Fruit fly (Drosophila melanogaster) whole organism, embryonic: ENCODE measurements around the gene CG6931.
A peak's percentile ranks its signal among the peaks of the same experiment; 100 is the strongest.

Source experiments
- CG10209 ChIP-seq: fragments of 200-800 bp; sonication (Bioruptor generic); optimal IDR thresholded peaks from 3 replicates; lab custom pipeline; 2017; ENCODE audit warnings: missing biosample characterization, mild to moderate bottlenecking, missing genetic modification characterization, missing genetic modification reagents
- CG11560 ChIP-seq: fragments of 200-800 bp; sonication (Bioruptor generic); IDR thresholded peaks from 3 replicates; pipeline ENCODE4 v1.3.6; 2022; ENCODE audit warnings: missing biosample characterization, missing genetic modification characterization
- CG12219 ChIP-seq: fragments of 200-800 bp; sonication (Bioruptor generic); optimal IDR thresholded peaks from 3 replicates; lab custom pipeline; 2018; ENCODE audit warnings: missing biosample characterization, mild to moderate bottlenecking, missing genetic modification characterization
- CG1233 ChIP-seq: fragments of 200-800 bp; sonication (Bioruptor generic); optimal IDR thresholded peaks from 4 replicates; lab custom pipeline; 2018; ENCODE audit warnings: missing biosample characterization, mild to moderate bottlenecking, missing genetic modification characterization
- CG12769 ChIP-seq: fragments of 200-800 bp; sonication (Bioruptor generic); optimal IDR thresholded peaks from 2 replicates; lab custom pipeline; 2019; ENCODE audit warnings: missing biosample characterization, mild to moderate bottlenecking, missing genetic modification characterization, moderate library complexity
- CG14667 ChIP-seq: fragments of 200-800 bp; sonication (Bioruptor generic); IDR thresholded peaks from 2 replicates; pipeline ENCODE4 v1.3.6; 2022; ENCODE audit warnings: missing biosample characterization, missing genetic modification characterization
- CG14710 ChIP-seq: fragments of 200-800 bp; sonication (Bioruptor generic); optimal IDR thresholded peaks from 3 replicates; lab custom pipeline; 2019; ENCODE audit warnings: missing biosample characterization, mild to moderate bottlenecking, missing genetic modification characterization, moderate library complexity
- CG15011 ChIP-seq: fragments of 200-800 bp; sonication (Bioruptor generic); optimal IDR thresholded peaks from 3 replicates; lab custom pipeline; 2018; ENCODE audit warnings: missing biosample characterization, mild to moderate bottlenecking, missing genetic modification characterization
- CG15269 ChIP-seq: fragments of 200-800 bp; sonication (Bioruptor generic); optimal IDR thresholded peaks from 2 replicates; lab custom pipeline; 2018; ENCODE audit warnings: missing biosample characterization, mild to moderate bottlenecking, missing genetic modification characterization, moderate library complexity
- CG15601 ChIP-seq: fragments of 200-800 bp; sonication (Bioruptor generic); optimal IDR thresholded peaks from 3 replicates; lab custom pipeline; 2019; ENCODE audit warnings: missing biosample characterization, mild to moderate bottlenecking, missing genetic modification characterization, moderate library complexity
- CG1647 ChIP-seq: fragments of 200-800 bp; sonication (Bioruptor generic); optimal IDR thresholded peaks from 3 replicates; lab custom pipeline; 2016; ENCODE audit warnings: missing biosample characterization, missing genetic modification characterization
- CG2120 ChIP-seq: fragments of 200-800 bp; sonication (Bioruptor generic); optimal IDR thresholded peaks from 3 replicates; lab custom pipeline; 2016; ENCODE audit warnings: missing biosample characterization, missing genetic modification characterization
- CG2202 ChIP-seq: fragments of 200-800 bp; sonication (Bioruptor generic); optimal IDR thresholded peaks from 2 replicates; lab custom pipeline; 2018; ENCODE audit warnings: missing biosample characterization, mild to moderate bottlenecking, missing genetic modification characterization
- CG31224 ChIP-seq: fragments of 200-800 bp; sonication (Bioruptor generic); IDR thresholded peaks from 2 replicates; pipeline ENCODE4 v1.3.6; 2022; ENCODE audit warnings: missing biosample characterization, missing genetic modification characterization
- CG31388 ChIP-seq: fragments of 200-800 bp; sonication (Bioruptor generic); optimal IDR thresholded peaks from 2 replicates; lab custom pipeline; 2016; ENCODE audit warnings: missing biosample characterization, missing genetic modification characterization
- CG3163 ChIP-seq: fragments of 200-800 bp; sonication (Bioruptor generic); optimal IDR thresholded peaks from 3 replicates; lab custom pipeline; 2016; ENCODE audit warnings: missing biosample characterization, missing genetic modification characterization
- CG4360 ChIP-seq: fragments of 200-800 bp; sonication (Bioruptor generic); IDR thresholded peaks from 2 replicates; pipeline ENCODE4 v1.3.6; 2022; ENCODE audit warnings: missing biosample characterization, missing genetic modification characterization
- CG4424 ChIP-seq: fragments of 200-800 bp; sonication (Bioruptor generic); optimal IDR thresholded peaks from 3 replicates; lab custom pipeline; 2016; ENCODE audit warnings: missing biosample characterization, missing genetic modification characterization
- CG6175 ChIP-seq: fragments of 200-800 bp; sonication (Bioruptor generic); IDR thresholded peaks from 3 replicates; pipeline ENCODE4 v1.3.6; 2022; ENCODE audit warnings: missing biosample characterization, missing genetic modification characterization
- CG6654 ChIP-seq: fragments of 200-800 bp; sonication (Bioruptor generic); optimal IDR thresholded peaks from 2 replicates; lab custom pipeline; 2017; ENCODE audit warnings: missing biosample characterization, mild to moderate bottlenecking, missing genetic modification characterization
- CG6765 ChIP-seq: fragments of 200-800 bp; sonication (Bioruptor generic); optimal IDR thresholded peaks from 3 replicates; lab custom pipeline; 2017; ENCODE audit warnings: missing biosample characterization, mild to moderate bottlenecking, missing genetic modification characterization
- Chrac-16 ChIP-seq: fragments of 200-800 bp; sonication (Bioruptor generic); optimal IDR thresholded peaks from 3 replicates; lab custom pipeline; 2016; ENCODE audit warnings: missing biosample characterization, missing genetic modification characterization
- Dek ChIP-seq: fragments of 200-800 bp; sonication (Bioruptor generic); optimal IDR thresholded peaks from 3 replicates; lab custom pipeline; 2019; ENCODE audit warnings: missing biosample characterization, mild to moderate bottlenecking, missing genetic modification characterization, moderate library complexity
- Gsc ChIP-seq: fragments of 200-800 bp; sonication (Bioruptor generic); IDR thresholded peaks from 2 replicates; pipeline ENCODE4 v1.3.6; 2022; ENCODE audit warnings: missing biosample characterization, missing genetic modification characterization
- HHEX ChIP-seq: fragments of 200-800 bp; sonication (Bioruptor generic); optimal IDR thresholded peaks from 3 replicates; lab custom pipeline; 2017; ENCODE audit warnings: missing biosample characterization, mild to moderate bottlenecking, missing genetic modification characterization, missing genetic modification reagents
- Hsf ChIP-seq: fragments of 200-800 bp; sonication (Bioruptor generic); optimal IDR thresholded peaks from 3 replicates; lab custom pipeline; 2016; ENCODE audit warnings: missing biosample characterization, missing genetic modification characterization
- Max ChIP-seq: fragments of 200-800 bp; sonication (Bioruptor generic); optimal IDR thresholded peaks from 2 replicates; lab custom pipeline; 2016; ENCODE audit warnings: missing biosample characterization, mild to moderate bottlenecking, missing genetic modification characterization
- Meics ChIP-seq: fragments of 200-800 bp; sonication (Bioruptor generic); optimal IDR thresholded peaks from 2 replicates; lab custom pipeline; 2017; ENCODE audit warnings: missing biosample characterization, mild to moderate bottlenecking, missing genetic modification characterization
- Mes4 ChIP-seq: fragments of 200-800 bp; sonication (Bioruptor generic); optimal IDR thresholded peaks from 2 replicates; lab custom pipeline; 2016; ENCODE audit warnings: missing biosample characterization, missing genetic modification characterization
- NFAT ChIP-seq: fragments of 200-800 bp; sonication (Bioruptor generic); IDR thresholded peaks from 2 replicates; pipeline ENCODE4 v1.3.6; 2022; ENCODE audit warnings: missing biosample characterization, missing genetic modification characterization
- Oaz ChIP-seq: fragments of 200-800 bp; sonication (Bioruptor generic); IDR thresholded peaks from 2 replicates; pipeline ENCODE4 v1.3.6; 2022; ENCODE audit warnings: missing biosample characterization, missing genetic modification characterization
- Optix ChIP-seq: fragments of 200-800 bp; sonication (Bioruptor generic); IDR thresholded peaks from 3 replicates; pipeline ENCODE4 v1.3.6; 2022; ENCODE audit warnings: missing biosample characterization, missing genetic modification characterization
- bsh ChIP-seq, 2 experiments: fragments of 200-800 bp; sonication (Bioruptor generic); optimal IDR thresholded peaks; 2 replicates each; lab custom pipeline; 2017 to 2018; ENCODE audit warnings: mild to moderate bottlenecking in 2 of 2, missing biosample characterization in 2 of 2, missing genetic modification characterization in 2 of 2, moderate library complexity in 1 of 2
- btn ChIP-seq: fragments of 200-800 bp; sonication (Bioruptor generic); optimal IDR thresholded peaks from 2 replicates; lab custom pipeline; 2016; ENCODE audit warnings: missing biosample characterization, missing genetic modification characterization
- cg ChIP-seq: fragments of 200-800 bp; sonication (Bioruptor generic); optimal IDR thresholded peaks from 3 replicates; lab custom pipeline; 2019; ENCODE audit warnings: missing biosample characterization, mild to moderate bottlenecking, missing genetic modification characterization, moderate library complexity
- chif ChIP-seq, 2 experiments: fragments of 200-800 bp; sonication (Bioruptor generic); optimal IDR thresholded peaks; 3 replicates each; lab custom pipeline; 2016; ENCODE audit warnings: missing biosample characterization in 2 of 2, missing genetic modification characterization in 2 of 2
- corto ChIP-seq: fragments of 200-800 bp; sonication (Bioruptor generic); optimal IDR thresholded peaks from 2 replicates; lab custom pipeline; 2016; ENCODE audit warnings: missing biosample characterization, mild to moderate bottlenecking, missing genetic modification characterization, moderate library complexity
- dan ChIP-seq: fragments of 200-800 bp; sonication (Bioruptor generic); IDR thresholded peaks from 2 replicates; pipeline ENCODE4 v1.3.6; 2022; ENCODE audit warnings: missing biosample characterization, missing genetic modification characterization
- fd96Cb ChIP-seq: fragments of 200-800 bp; sonication (Bioruptor generic); optimal IDR thresholded peaks from 2 replicates; lab custom pipeline; 2018; ENCODE audit warnings: missing biosample characterization, mild to moderate bottlenecking, missing genetic modification characterization, moderate library complexity
- gce ChIP-seq: fragments of 200-800 bp; sonication (Bioruptor generic); IDR thresholded peaks from 3 replicates; pipeline ENCODE4 v1.3.6; 2022; ENCODE audit warnings: missing biosample characterization, missing genetic modification characterization
- gt ChIP-seq: fragments of 200-800 bp; sonication (Bioruptor generic); IDR thresholded peaks from 2 replicates; pipeline ENCODE4 v1.3.6; 2022; ENCODE audit warnings: missing biosample characterization, missing genetic modification characterization
- luna ChIP-seq: fragments of 200-800 bp; sonication (Bioruptor generic); optimal IDR thresholded peaks from 2 replicates; lab custom pipeline; 2016; ENCODE audit warnings: missing biosample characterization, missing genetic modification characterization
- mam ChIP-seq: fragments of 200-800 bp; sonication (Bioruptor generic); optimal IDR thresholded peaks from 3 replicates; lab custom pipeline; 2016; ENCODE audit warnings: missing biosample characterization, missing genetic modification characterization
- nau ChIP-seq: fragments of 200-800 bp; sonication (Bioruptor generic); optimal IDR thresholded peaks from 3 replicates; lab custom pipeline; 2017; ENCODE audit warnings: missing biosample characterization, mild to moderate bottlenecking, missing genetic modification characterization, missing genetic modification reagents
- row ChIP-seq: fragments of 200-800 bp; sonication (Bioruptor generic); IDR thresholded peaks from 3 replicates; pipeline ENCODE4 v1.3.6; 2022; ENCODE audit warnings: missing biosample characterization, missing genetic modification characterization
- scrt ChIP-seq: fragments of 200-800 bp; sonication (Bioruptor generic); optimal IDR thresholded peaks from 2 replicates; lab custom pipeline; 2018; ENCODE audit warnings: missing biosample characterization, mild to moderate bottlenecking, missing genetic modification characterization, moderate library complexity
- sr ChIP-seq: fragments of 200-800 bp; sonication (Bioruptor generic); IDR thresholded peaks from 3 replicates; pipeline ENCODE4 v1.3.6; 2022; ENCODE audit warnings: missing biosample characterization, missing genetic modification characterization
- unpg ChIP-seq: fragments of 200-800 bp; sonication (Bioruptor generic); optimal IDR thresholded peaks from 3 replicates; lab custom pipeline; 2018; ENCODE audit warnings: missing biosample characterization, mild to moderate bottlenecking, missing genetic modification characterization, moderate library complexity
- vvl ChIP-seq: fragments of 200-800 bp; sonication (Bioruptor generic); IDR thresholded peaks from 2 replicates; pipeline ENCODE4 v1.3.6; 2022; ENCODE audit warnings: missing biosample characterization, missing genetic modification characterization
- wek ChIP-seq: fragments of 200-800 bp; sonication (Bioruptor generic); optimal IDR thresholded peaks from 3 replicates; lab custom pipeline; 2018; ENCODE audit warnings: missing biosample characterization, mild to moderate bottlenecking, missing genetic modification characterization, moderate library complexity
- zen ChIP-seq: fragments of 200-800 bp; sonication (Bioruptor generic); optimal IDR thresholded peaks from 3 replicates; lab custom pipeline; 2018; ENCODE audit warnings: missing biosample characterization, mild to moderate bottlenecking, missing genetic modification characterization, moderate library complexity

CG6931 gene

dm6 chr3L:12040313-12040924 lies 49.9 kb downstream of the CG6931 start (continued):
- 0 out of 3 replicates have a peak, but pooled peaks have one; percentile 16 for TF ChIP-seq row (GFP tag; lab: Robert Waterston, UW)
- no peak for TF ChIP-seq Gsc (GFP tag; lab: Robert Waterston, UW)
- no peak for TF ChIP-seq CG15269
- TF ChIP-seq cg, result peak; percentile 10
- TF ChIP-seq CG14667 (GFP tag; lab: Robert Waterston, UW), result no peak
- TF ChIP-seq bsh (GFP tag; optimal IDR thresholded peaks at IDR 0.05; lab: Kevin White, UChicago), result no peak
- TF ChIP-seq gt, result no peak
- no peak for TF ChIP-seq Optix (GFP tag; lab: Robert Waterston, UW)
- TF ChIP-seq Chrac-16 (GFP tag; lab: Kevin White, UChicago), result no peak
- no peak for TF ChIP-seq scrt (GFP tag; lab: Kevin White, UChicago)
- TF ChIP-seq CG1233 (GFP tag; lab: Kevin White, UChicago), result no peak
- no peak for TF ChIP-seq CG6765 (GFP tag; lab: Kevin White, UChicago)
- TF ChIP-seq wek, result no peak
- no peak for TF ChIP-seq HHEX
- TF ChIP-seq dan (GFP tag; lab: Robert Waterston, UW), result no peak
- TF ChIP-seq CG15601 (tag; lab: Kevin White, UChicago), result no peak
- TF ChIP-seq CG2202, result no peak
- TF ChIP-seq luna (GFP tag; lab: Kevin White, UChicago), result no peak
- TF ChIP-seq btn, result no peak
- no peak for TF ChIP-seq Meics
- no peak for TF ChIP-seq CG6654 (GFP tag; lab: Kevin White, UChicago)
- peak; percentile 25 for TF ChIP-seq CG12769
- TF ChIP-seq CG14710, result no peak
- no peak for TF ChIP-seq zen (tag; lab: Kevin White, UChicago)
- no peak for TF ChIP-seq CG2120 (GFP tag; lab: Kevin White, UChicago)
- no peak for TF ChIP-seq CG12219 (GFP tag; lab: Kevin White, UChicago)
- no peak for TF ChIP-seq Mes4 (GFP tag; lab: Kevin White, UChicago)
- TF ChIP-seq CG15011, result no peak
- no peak for TF ChIP-seq CG4424
- TF ChIP-seq unpg, result no peak
- TF ChIP-seq CG31224 (GFP tag; lab: Robert Waterston, UW), result no peak
- TF ChIP-seq Oaz (GFP tag; lab: Robert Waterston, UW), result no peak
- TF ChIP-seq NFAT, result no peak
- no peak for TF ChIP-seq sr (GFP tag; lab: Robert Waterston, UW)
- no peak for TF ChIP-seq CG6175
- TF ChIP-seq CG31388 (GFP tag; lab: Kevin White, UChicago), result no peak
- TF ChIP-seq nau (GFP tag; lab: Kevin White, UChicago), result no peak
- TF ChIP-seq Dek (tag; lab: Kevin White, UChicago), result no peak
- TF ChIP-seq corto (GFP tag; lab: Kevin White, UChicago), result no peak
- no peak for TF ChIP-seq CG11560 (tag; lab: Robert Waterston, UW)
- no peak for TF ChIP-seq gce (GFP tag; lab: Robert Waterston, UW)
- no peak for TF ChIP-seq CG10209 (GFP tag; lab: Kevin White, UChicago)
- TF ChIP-seq Max (GFP tag; lab: Kevin White, UChicago), result no peak
- no peak for TF ChIP-seq mam
- no peak for TF ChIP-seq Hsf (GFP tag; lab: Kevin White, UChicago)
- TF ChIP-seq vvl (GFP tag; lab: Robert Waterston, UW), result no peak
- TF ChIP-seq fd96Cb (tag; lab: Kevin White, UChicago), result no peak
- TF ChIP-seq CG3163, result no peak
- TF ChIP-seq CG4360 (GFP tag; lab: Robert Waterston, UW), result no peak
- no peak for TF ChIP-seq CG1647
- TF ChIP-seq chif (GFP tag; optimal IDR thresholded peaks at IDR 0.05; lab: Kevin White, UChicago), result no peak
